Fruit fly (Drosophila melanogaster): ENCODE data around the gene CG31624.

dm6 chr2L:21218912-21219246 is 18.7 kb upstream of the CG31624 start:
- TF ChIP-seq CTCF (optimal IDR thresholded peaks at IDR 0.05) (no peak), CG8478 (optimal IDR thresholded peaks at IDR 0.05) (no peak)

Measured in S2 (cell line).